Fruit fly (Drosophila melanogaster) whole organism, adult: Measurements from ENCODE around the gene Ir8a.
A peak's percentile ranks its signal among the peaks of the same experiment; 100 is the strongest.

Source experiments
- CG11617 ChIP-seq: fragments of 200-800 bp; sonication (Bioruptor generic); optimal IDR thresholded peaks from 2 replicates; lab custom pipeline; 2017; ENCODE audit warnings: mild to moderate bottlenecking, missing biosample characterization, missing genetic modification reagents, missing genetic modification characterization
- CG12768 ChIP-seq: fragments of 200-800 bp; sonication (Bioruptor generic); optimal IDR thresholded peaks from 2 replicates; lab custom pipeline; 2017; ENCODE audit warnings: missing biosample characterization, missing genetic modification characterization, mild to moderate bottlenecking, moderate library complexity, missing genetic modification reagents
- CG14711 ChIP-seq: fragments of 200-800 bp; sonication (Bioruptor generic); optimal IDR thresholded peaks from 2 replicates; lab custom pipeline; 2018; ENCODE audit warnings: missing biosample characterization, mild to moderate bottlenecking, missing genetic modification characterization, moderate library complexity
- CG1620 ChIP-seq: fragments of 200-800 bp; sonication (Bioruptor generic); optimal IDR thresholded peaks from 2 replicates; lab custom pipeline; 2016; ENCODE audit warnings: missing biosample characterization, missing genetic modification characterization
- CG33017 ChIP-seq: fragments of 200-800 bp; sonication (Bioruptor generic); optimal IDR thresholded peaks from 2 replicates; lab custom pipeline; 2018; ENCODE audit warnings: missing biosample characterization, mild to moderate bottlenecking, missing genetic modification characterization, moderate library complexity
- CG5204 ChIP-seq: fragments of 200-800 bp; sonication (Bioruptor generic); optimal IDR thresholded peaks from 2 replicates; lab custom pipeline; 2016; ENCODE audit warnings: missing biosample characterization, missing genetic modification characterization
- CG7045 ChIP-seq: fragments of 200-800 bp; sonication (Bioruptor generic); optimal IDR thresholded peaks from 2 replicates; lab custom pipeline; 2017; ENCODE audit warnings: missing biosample characterization, mild to moderate bottlenecking, missing genetic modification characterization
- CG7101 ChIP-seq: fragments of 200-800 bp; sonication (Bioruptor generic); optimal IDR thresholded peaks from 2 replicates; lab custom pipeline; 2018; ENCODE audit warnings: missing biosample characterization, mild to moderate bottlenecking, missing genetic modification characterization, moderate library complexity
- Clk ChIP-seq: fragments of 200-800 bp; sonication (Bioruptor generic); optimal IDR thresholded peaks from 2 replicates; lab custom pipeline; 2017; ENCODE audit warnings: missing biosample characterization, missing genetic modification characterization
- Crg-1 ChIP-seq: fragments of 200-800 bp; sonication (Bioruptor generic); optimal IDR thresholded peaks from 2 replicates; lab custom pipeline; 2016; ENCODE audit warnings: missing biosample characterization, missing genetic modification characterization
- Hr96 ChIP-seq: fragments of 200-800 bp; sonication (Bioruptor generic); optimal IDR thresholded peaks from 2 replicates; lab custom pipeline; 2016; ENCODE audit warnings: missing biosample characterization, missing genetic modification characterization
- Mnt ChIP-seq: fragments of 200-800 bp; sonication (Bioruptor generic); optimal IDR thresholded peaks from 2 replicates; lab custom pipeline; 2016; ENCODE audit warnings: missing biosample characterization, mild to moderate bottlenecking, missing genetic modification characterization
- bab1 ChIP-seq: fragments of 200-800 bp; sonication (Bioruptor generic); optimal IDR thresholded peaks from 3 replicates; lab custom pipeline; 2019; ENCODE audit warnings: missing biosample characterization, mild to moderate bottlenecking, missing genetic modification characterization, moderate library complexity
- cic ChIP-seq: fragments of 200-800 bp; sonication (Bioruptor generic); optimal IDR thresholded peaks from 2 replicates; lab custom pipeline; 2017; ENCODE audit warnings: missing biosample characterization, mild to moderate bottlenecking, missing genetic modification characterization, moderate library complexity
- cnc ChIP-seq, 2 experiments: fragments of >200 bp; optimal IDR thresholded peaks; 2 replicates each; lab custom pipeline; 2017
- kay ChIP-seq: fragments of 200-800 bp; sonication (Bioruptor generic); peaks from one replicate; lab custom pipeline; 2016; ENCODE audit warnings: missing biosample characterization, missing genetic modification characterization, borderline replicate concordance
- ovo ChIP-seq: fragments of 200-800 bp; sonication (Bioruptor generic); optimal IDR thresholded peaks from 2 replicates; lab custom pipeline; 2016; ENCODE audit warnings: missing biosample characterization, missing genetic modification characterization
- pad ChIP-seq: fragments of 200-800 bp; sonication (Bioruptor generic); optimal IDR thresholded peaks from 3 replicates; lab custom pipeline; 2017; ENCODE audit warnings: missing biosample characterization, missing genetic modification characterization, mild to moderate bottlenecking, moderate library complexity, missing genetic modification reagents
- tj ChIP-seq: fragments of 200-800 bp; sonication (Bioruptor generic); optimal IDR thresholded peaks from 3 replicates; lab custom pipeline; 2017; ENCODE audit warnings: missing biosample characterization, mild to moderate bottlenecking, missing genetic modification characterization, moderate library complexity
- toe ChIP-seq: fragments of 200-800 bp; sonication (Bioruptor generic); optimal IDR thresholded peaks from 2 replicates; lab custom pipeline; 2016; ENCODE audit warnings: missing biosample characterization, missing genetic modification characterization

Ir8a gene

dm6 chrX:9210787-9211186, 25.6 kb downstream of the Ir8a start, which contains the start of gene SmydA-9:
Gene SmydA-9, minus strand, starts transcription at chrX:9210887.
- TF ChIP-seq Mnt (GFP tag; lab: Kevin White, UChicago) (no peak), tj (GFP tag; lab: Kevin White, UChicago) (no peak), CG7045 (GFP tag; lab: Kevin White, UChicago) (no peak), CG5204 (GFP tag; lab: Kevin White, UChicago) (no peak), Clk (GFP tag; lab: Kevin White, UChicago) (no peak), ovo (no peak), CG33017 (tag; lab: Kevin White, UChicago) (no peak), Hr96 (GFP tag; lab: Kevin White, UChicago) (no peak), CG12768 (GFP tag; lab: Kevin White, UChicago) (no peak), Crg-1 (no peak), CG7101 (no peak), kay (GFP tag; lab: Kevin White, UChicago) (no peak), bab1 (GFP tag; lab: Kevin White, UChicago) (no peak), cnc (optimal IDR thresholded peaks at IDR 0.05; lab: Kevin White, UChicago) (no peak), CG1620 (no peak), toe (GFP tag; lab: Kevin White, UChicago) (no peak), CG11617 (GFP tag; lab: Kevin White, UChicago) (no peak), pad (GFP tag; lab: Kevin White, UChicago) (no peak), cic (no peak), CG14711 (no peak)

- peak; percentile 76 for TF ChIP-seq CG12768 (GFP tag; lab: Kevin White, UChicago)
- TF ChIP-seq Mnt (GFP tag; lab: Kevin White, UChicago), result peak; percentile 64
- peak; percentile 88 for TF ChIP-seq CG14711
- peak; percentile 62 for TF ChIP-seq bab1 (GFP tag; lab: Kevin White, UChicago)
- TF ChIP-seq cnc (optimal IDR thresholded peaks at IDR 0.05; lab: Kevin White, UChicago), result no peak
- TF ChIP-seq CG7045 (GFP tag; lab: Kevin White, UChicago), result peak; percentile 84
- TF ChIP-seq toe (GFP tag; lab: Kevin White, UChicago), result peak; percentile 22
- TF ChIP-seq Crg-1, result peak; percentile 61
- peak; percentile 91 for TF ChIP-seq CG11617 (GFP tag; lab: Kevin White, UChicago)
- TF ChIP-seq CG5204 (GFP tag; lab: Kevin White, UChicago), result peak; percentile 35
- peak; percentile 39 for TF ChIP-seq Hr96 (GFP tag; lab: Kevin White, UChicago)
- peak; percentile 43 for TF ChIP-seq Clk (GFP tag; lab: Kevin White, UChicago)
- TF ChIP-seq cic, result peak; percentile 71
- TF ChIP-seq CG1620, result peak; percentile 65
- peak; percentile 83 for TF ChIP-seq CG33017 (tag; lab: Kevin White, UChicago)
- no peak for TF ChIP-seq kay (GFP tag; lab: Kevin White, UChicago)
- peak; percentile 80 for TF ChIP-seq tj (GFP tag; lab: Kevin White, UChicago)
- peak; percentile 80 for TF ChIP-seq pad (GFP tag; lab: Kevin White, UChicago)
- peak; percentile 45 for TF ChIP-seq ovo
- peak; percentile 95 for TF ChIP-seq CG7101
These were observed 34.3 kb downstream of the Ir8a start for dm6 chrX:9201866-9202681.

DNA sequence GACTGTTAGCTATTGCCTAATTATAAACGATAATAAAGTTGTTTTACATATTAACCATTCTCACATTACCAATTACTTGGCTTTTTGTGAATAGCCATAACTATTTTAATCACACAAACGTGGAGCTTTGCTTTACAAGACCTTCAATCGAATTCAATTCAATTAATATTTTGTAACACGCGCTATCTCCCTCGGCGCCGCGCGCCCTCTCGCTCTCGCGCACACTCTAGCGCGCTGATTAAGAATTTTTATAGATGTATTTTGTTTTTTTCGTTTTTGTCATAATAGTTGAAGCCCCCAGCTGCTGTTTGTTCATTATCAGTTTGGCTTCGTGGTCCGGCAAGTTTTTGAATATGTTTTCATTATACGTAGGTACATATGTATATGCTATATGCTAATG, 35.3 kb downstream of the Ir8a start:
- no peak for TF ChIP-seq toe (GFP tag; lab: Kevin White, UChicago)
- peak; percentile 84 for TF ChIP-seq Mnt (GFP tag; lab: Kevin White, UChicago)
- TF ChIP-seq Clk (GFP tag; lab: Kevin White, UChicago), result no peak

dm6 chrX:9200234-9200633, 36.2 kb downstream of the Ir8a start:
- TF ChIP-seq cnc (optimal IDR thresholded peaks at IDR 0.05; lab: Kevin White, UChicago) (no peak), Clk (GFP tag; lab: Kevin White, UChicago) (no peak), CG33017 (tag; lab: Kevin White, UChicago) (no peak), toe (GFP tag; lab: Kevin White, UChicago) (no peak), CG7045 (GFP tag; lab: Kevin White, UChicago) (no peak), Mnt (GFP tag; lab: Kevin White, UChicago) (peak; percentile 58)

DNA sequence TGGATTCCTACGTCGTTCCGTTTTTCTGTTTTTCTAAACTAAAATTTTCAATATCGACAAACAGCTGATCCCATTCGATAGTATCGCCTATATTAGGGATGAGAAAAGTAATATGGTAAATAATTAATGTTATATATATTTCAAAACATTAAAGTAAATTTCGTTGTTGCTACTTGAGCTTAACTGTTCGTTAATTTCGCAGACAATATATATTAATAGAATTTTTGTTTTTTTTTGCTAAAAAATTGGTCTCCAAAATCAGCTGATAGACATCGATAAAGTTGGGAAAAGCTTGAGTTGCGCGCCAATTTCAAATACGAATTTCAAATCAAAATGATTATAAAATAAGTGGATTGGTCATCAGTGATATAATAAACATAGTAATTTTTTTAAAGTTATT, 40.0 kb downstream of the Ir8a start, which contains the start of gene CG12118:
CG12118 (minus strand) TSS at position 53 of the 400 bp plus-strand sequence.
- TF ChIP-seq cic (peak; percentile 1), CG33017 (tag; lab: Kevin White, UChicago) (peak; percentile 56), toe (GFP tag; lab: Kevin White, UChicago) (peak; percentile 32), bab1 (GFP tag; lab: Kevin White, UChicago) (peak; percentile 96), CG11617 (GFP tag; lab: Kevin White, UChicago) (peak; percentile 84), Mnt (GFP tag; lab: Kevin White, UChicago) (peak; percentile 69), Crg-1 (peak; percentile 67), CG12768 (GFP tag; lab: Kevin White, UChicago) (peak; percentile 16), kay (GFP tag; lab: Kevin White, UChicago) (no peak), CG1620 (peak; percentile 87), tj (GFP tag; lab: Kevin White, UChicago) (peak; percentile 71), ovo (peak; percentile 60), pad (GFP tag; lab: Kevin White, UChicago) (peak; percentile 58), CG5204 (GFP tag; lab: Kevin White, UChicago) (peak; percentile 17), Clk (GFP tag; lab: Kevin White, UChicago) (no peak), CG7045 (GFP tag; lab: Kevin White, UChicago) (peak; percentile 10), Hr96 (GFP tag; lab: Kevin White, UChicago) (no peak), CG7101 (peak; percentile 85), cnc (optimal IDR thresholded peaks at IDR 0.05; lab: Kevin White, UChicago) (no peak), CG14711 (peak; percentile 87)
